Worm (Caenorhabditis elegans) whole organism, young adult: ENCODE results near the gene T24C2.5.
A peak's percentile ranks its signal among the peaks of the same experiment; 100 is the strongest.

Experiments
- B0261.1 ChIP-seq: sonication (generic microtip); optimal IDR thresholded peaks from 2 replicates; lab custom pipeline; 2016; ENCODE audit warnings: mild to moderate bottlenecking, missing genetic modification characterization, moderate library complexity, missing compliant biosample characterization
- B0336.3 ChIP-seq: fragments of 200-800 bp; sonication (Bioruptor generic); IDR thresholded peaks from 2 replicates; pipeline ENCODE4 v1.3.6; 2022; ENCODE audit warnings: missing genetic modification characterization, missing compliant biosample characterization
- D2030.7 ChIP-seq: fragments of 200-800 bp; sonication (Bioruptor generic); IDR thresholded peaks from 2 replicates; pipeline ENCODE4 v1.3.6; 2022; ENCODE audit warnings: missing genetic modification reagents, missing genetic modification characterization, missing compliant biosample characterization
- F22D6.2 ChIP-seq: sonication (generic microtip); optimal IDR thresholded peaks from 2 replicates; lab custom pipeline; 2016; ENCODE audit warnings: mild to moderate bottlenecking, missing genetic modification characterization, missing compliant biosample characterization
- F33H1.4 ChIP-seq: fragments of 200-800 bp; sonication (Bioruptor generic); IDR thresholded peaks from 2 replicates; pipeline ENCODE4 v1.3.6; 2022; ENCODE audit warnings: missing genetic modification reagents, missing genetic modification characterization, missing compliant biosample characterization
- F39B2.1 ChIP-seq: fragments of 200-800 bp; sonication (Bioruptor generic); IDR thresholded peaks from 2 replicates; pipeline ENCODE4 v1.3.6; 2022; ENCODE audit warnings: missing genetic modification reagents, missing genetic modification characterization, missing compliant biosample characterization
- K11D2.4 ChIP-seq: fragments of 200-800 bp; sonication (Bioruptor generic); IDR thresholded peaks from 2 replicates; pipeline ENCODE4 v1.3.6; 2022; ENCODE audit warnings: missing genetic modification reagents, missing genetic modification characterization, missing compliant biosample characterization
- K12H6.12 ChIP-seq: fragments of 200-800 bp; sonication (Bioruptor generic); optimal IDR thresholded peaks from 2 replicates; lab custom pipeline; 2018; ENCODE audit warnings: mild to moderate bottlenecking, missing genetic modification characterization, missing compliant biosample characterization
- Y56A3A.18 ChIP-seq: fragments of 200-800 bp; sonication (Bioruptor generic); IDR thresholded peaks from 2 replicates; pipeline ENCODE4 v1.3.6; 2022; ENCODE audit warnings: missing genetic modification reagents, missing genetic modification characterization, missing compliant biosample characterization
- Y79H2A.3 ChIP-seq: fragments of 200-800 bp; sonication (Bioruptor generic); conservative IDR thresholded peaks from 2 replicates; pipeline ENCODE4 v1.3.6; 2022; ENCODE audit warnings: missing genetic modification reagents, missing genetic modification characterization, missing compliant biosample characterization
- ZK185.1 ChIP-seq: sonication (generic microtip); optimal IDR thresholded peaks from 2 replicates; lab custom pipeline; 2016; ENCODE audit warnings: mild to moderate bottlenecking, missing genetic modification characterization, missing compliant biosample characterization; ENCODE audit not compliant: poor library complexity, severe bottlenecking
- attf-6 ChIP-seq: fragments of 200-800 bp; sonication (Bioruptor generic); IDR thresholded peaks from 2 replicates; pipeline ENCODE4 v1.3.6; 2022; ENCODE audit warnings: missing genetic modification reagents, missing genetic modification characterization, missing compliant biosample characterization
- bed-2 ChIP-seq: fragments of 200-800 bp; sonication (Bioruptor generic); IDR thresholded peaks from 2 replicates; pipeline ENCODE4 v1.3.6; 2022; ENCODE audit warnings: missing genetic modification reagents, missing genetic modification characterization, missing compliant biosample characterization
- ccch-3 ChIP-seq: fragments of 200-800 bp; sonication (Bioruptor generic); optimal IDR thresholded peaks from 2 replicates; lab custom pipeline; 2018; ENCODE audit warnings: mild to moderate bottlenecking, missing genetic modification characterization, missing compliant biosample characterization
- cebp-2 ChIP-seq: fragments of 200-800 bp; sonication (Bioruptor generic); IDR thresholded peaks from 2 replicates; pipeline ENCODE4 v1.3.6; 2022; ENCODE audit warnings: missing genetic modification characterization, missing compliant biosample characterization
- ceh-100 ChIP-seq: fragments of 200-800 bp; sonication (Bioruptor generic); IDR thresholded peaks from 2 replicates; pipeline ENCODE4 v1.3.6; 2022; ENCODE audit warnings: missing genetic modification reagents, missing genetic modification characterization, missing compliant biosample characterization
- ceh-40 ChIP-seq: fragments of 200-800 bp; sonication (Bioruptor generic); IDR thresholded peaks from 2 replicates; pipeline ENCODE4 v1.3.6; 2022; ENCODE audit warnings: missing genetic modification characterization, missing compliant biosample characterization
- ceh-79 ChIP-seq: sonication (generic microtip); optimal IDR thresholded peaks from 2 replicates; lab custom pipeline; 2017; ENCODE audit warnings: mild to moderate bottlenecking, missing genetic modification characterization, missing compliant biosample characterization
- dpff-1 ChIP-seq: sonication (generic microtip); optimal IDR thresholded peaks from 2 replicates; lab custom pipeline; 2017; ENCODE audit warnings: mild to moderate bottlenecking, missing genetic modification characterization, missing compliant biosample characterization
- egl-44 ChIP-seq: fragments of 200-800 bp; sonication (Bioruptor generic); IDR thresholded peaks from 2 replicates; pipeline ENCODE4 v1.3.6; 2022; ENCODE audit warnings: missing genetic modification reagents, missing genetic modification characterization, missing compliant biosample characterization
- fkh-3 ChIP-seq: sonication (generic microtip); optimal IDR thresholded peaks from 2 replicates; lab custom pipeline; 2016; ENCODE audit warnings: mild to moderate bottlenecking, missing genetic modification characterization, missing compliant biosample characterization
- him-1 ChIP-seq: sonication (generic microtip); optimal IDR thresholded peaks from 2 replicates; lab custom pipeline; 2016; ENCODE audit warnings: missing genotype, missing genetic modification reagents, missing genetic modification characterization, missing compliant biosample characterization
- hlh-12 ChIP-seq: sonication (generic microtip); optimal IDR thresholded peaks from 2 replicates; lab custom pipeline; 2016; ENCODE audit warnings: missing genetic modification characterization, missing compliant biosample characterization
- hmg-1.2 ChIP-seq: fragments of 200-800 bp; sonication (Bioruptor generic); IDR thresholded peaks from 2 replicates; pipeline ENCODE4 v1.3.6; 2022; ENCODE audit warnings: missing genetic modification reagents, missing genetic modification characterization, missing compliant biosample characterization
- lag-1 ChIP-seq: fragments of 200-800 bp; sonication (Bioruptor generic); IDR thresholded peaks from 2 replicates; pipeline ENCODE4 v1.3.6; 2022; ENCODE audit warnings: missing genetic modification reagents, missing genetic modification characterization, missing compliant biosample characterization
- let-526 ChIP-seq: fragments of 200-800 bp; sonication (Bioruptor generic); IDR thresholded peaks from 2 replicates; pipeline ENCODE4 v1.3.6; 2022; ENCODE audit warnings: missing genetic modification reagents, missing genetic modification characterization, missing compliant biosample characterization
- lin-26 ChIP-seq: fragments of 200-800 bp; sonication (Bioruptor generic); IDR thresholded peaks from 2 replicates; pipeline ENCODE4 v1.3.6; 2022; ENCODE audit warnings: missing genetic modification reagents, missing genetic modification characterization, missing compliant biosample characterization
- mel-28 ChIP-seq: sonication (generic microtip); optimal IDR thresholded peaks from 2 replicates; lab custom pipeline; 2016; ENCODE audit warnings: borderline replicate concordance, mild to moderate bottlenecking, missing genetic modification characterization, missing compliant biosample characterization
- nfya-2 ChIP-seq: fragments of 200-800 bp; sonication (Bioruptor generic); IDR thresholded peaks from 2 replicates; pipeline ENCODE4 v1.3.6; 2022; ENCODE audit warnings: missing genetic modification reagents, missing genetic modification characterization, missing compliant biosample characterization
- nhr-179 ChIP-seq: sonication (generic microtip); optimal IDR thresholded peaks from 2 replicates; lab custom pipeline; 2016; ENCODE audit warnings: mild to moderate bottlenecking, missing genetic modification characterization, missing compliant biosample characterization
- nhr-27 ChIP-seq: fragments of 200-800 bp; sonication (Bioruptor generic); optimal IDR thresholded peaks from 2 replicates; lab custom pipeline; 2018; ENCODE audit warnings: mild to moderate bottlenecking, missing genetic modification characterization, moderate library complexity, missing compliant biosample characterization
- pha-4 ChIP-seq: fragments of 150-350 bp; sonication (generic microtip); optimal IDR thresholded peaks from 2 replicates; lab custom pipeline; 2014; ENCODE audit warnings: missing biosample characterization, missing genetic modification reagents, missing genetic modification characterization
- sdz-38 ChIP-seq: sonication (generic microtip); optimal IDR thresholded peaks from 2 replicates; lab custom pipeline; 2016; ENCODE audit warnings: missing genotype, missing genetic modification characterization, missing compliant biosample characterization
- snpc-1.1 ChIP-seq: sonication (generic microtip); optimal IDR thresholded peaks from 2 replicates; lab custom pipeline; 2017; ENCODE audit warnings: missing genetic modification characterization, mild to moderate bottlenecking, missing compliant biosample characterization, antibody characterized with exemption, moderate library complexity, missing genotype, missing genetic modification reagents; ENCODE audit not compliant: insufficient read depth
- snpc-1.3 ChIP-seq: sonication (generic microtip); optimal IDR thresholded peaks from 2 replicates; lab custom pipeline; 2017; ENCODE audit warnings: missing genetic modification characterization, mild to moderate bottlenecking, missing compliant biosample characterization, antibody characterized with exemption, moderate library complexity, missing genotype, missing genetic modification reagents; ENCODE audit not compliant: insufficient read depth
- snpc-3.4 ChIP-seq: sonication (generic microtip); optimal IDR thresholded peaks from 2 replicates; lab custom pipeline; 2017; ENCODE audit warnings: missing genetic modification characterization, mild to moderate bottlenecking, missing compliant biosample characterization, antibody characterized with exemption, moderate library complexity, missing genotype, missing genetic modification reagents
- somi-1 ChIP-seq: fragments of 200-800 bp; sonication (Bioruptor generic); optimal IDR thresholded peaks from 2 replicates; lab custom pipeline; 2018; ENCODE audit warnings: mild to moderate bottlenecking, missing genetic modification characterization, missing compliant biosample characterization
- sptf-2 ChIP-seq: fragments of 200-800 bp; sonication (Bioruptor generic); optimal IDR thresholded peaks from 2 replicates; lab custom pipeline; 2018; ENCODE audit warnings: mild to moderate bottlenecking, missing genetic modification characterization, missing compliant biosample characterization
- tbp1 ChIP-seq: fragments of 200-800 bp; sonication (Bioruptor generic); optimal IDR thresholded peaks from 2 replicates; lab custom pipeline; 2018; ENCODE audit warnings: mild to moderate bottlenecking, missing genetic modification characterization, missing compliant biosample characterization
- tbx-9 ChIP-seq: sonication (generic microtip); optimal IDR thresholded peaks from 2 replicates; lab custom pipeline; 2016; ENCODE audit warnings: borderline replicate concordance, missing genetic modification characterization, inconsistent platforms, missing compliant biosample characterization
- tlf-1 ChIP-seq: fragments of 200-800 bp; sonication (Bioruptor generic); optimal IDR thresholded peaks from 2 replicates; lab custom pipeline; 2018; ENCODE audit warnings: mild to moderate bottlenecking, missing genetic modification characterization, missing compliant biosample characterization
- unc-62 ChIP-seq: fragments of 150-350 bp; optimal IDR thresholded peaks from 2 replicates; lab custom pipeline; 2014; ENCODE audit warnings: missing biosample characterization, missing genetic modification reagents, missing genetic modification characterization
- ztf-25 ChIP-seq: fragments of 200-800 bp; sonication (Bioruptor generic); IDR thresholded peaks from 2 replicates; pipeline ENCODE4 v1.3.6; 2022; ENCODE audit warnings: missing genetic modification reagents, missing genetic modification characterization, missing compliant biosample characterization
- ztf-26 ChIP-seq: sonication (generic microtip); optimal IDR thresholded peaks from 2 replicates; lab custom pipeline; 2017; ENCODE audit warnings: missing genetic modification characterization, missing compliant biosample characterization
- ztf-28 ChIP-seq: fragments of 200-800 bp; sonication (Bioruptor generic); IDR thresholded peaks from 2 replicates; pipeline ENCODE4 v1.3.6; 2022; ENCODE audit warnings: missing genetic modification reagents, missing genetic modification characterization, missing compliant biosample characterization
- ztf-6 ChIP-seq: fragments of 200-800 bp; sonication (Bioruptor generic); IDR thresholded peaks from 2 replicates; pipeline ENCODE4 v1.3.6; 2022; ENCODE audit warnings: missing genetic modification reagents, missing genetic modification characterization, missing compliant biosample characterization

T24C2.5 gene

ce11 chrX:14525325-14526305, 8.6 kb upstream of the T24C2.5 start (continued):
- TF ChIP-seq ztf-6 (GFP tag; lab: Robert Waterston, UW) (peak; percentile 91), K11D2.4 (peak; percentile 100), fkh-3 (tag; lab: Kevin White, UChicago) (no peak), nhr-27 (peak; percentile 95), sptf-2 (GFP tag; lab: Kevin White, UChicago) (peak; percentile 68), pha-4 (tag; lab: Kevin White, UChicago) (peak; percentile 40), ceh-40 (GFP tag; lab: Robert Waterston, UW) (no peak), nfya-2 (GFP tag; lab: Robert Waterston, UW) (no peak), nhr-179 (tag; lab: Kevin White, UChicago) (peak; percentile 87), attf-6 (GFP tag; lab: Robert Waterston, UW) (peak; percentile 61; the same call in 1 of the 2 replicates), ztf-25 (GFP tag; lab: Robert Waterston, UW) (no peak), unc-62 (GFP tag; lab: Kevin White, UChicago) (peak; percentile 79), sdz-38 (tag; lab: Kevin White, UChicago) (no peak), ZK185.1 (tag; lab: Kevin White, UChicago) (peak; percentile 98), let-526 (GFP tag; lab: Robert Waterston, UW) (peak; percentile 95), snpc-1.1 (tag; lab: Kevin White, UChicago) (no peak), tbp1 (peak; percentile 79), F33H1.4 (GFP tag; lab: Robert Waterston, UW) (peak; percentile 32), Y56A3A.18 (GFP tag; lab: Robert Waterston, UW) (peak; percentile 100), lin-26 (GFP tag; lab: Robert Waterston, UW) (peak; percentile 85), tbx-9 (tag; lab: Kevin White, UChicago) (no peak), egl-44 (peak; percentile 95), ceh-100 (GFP tag; lab: Robert Waterston, UW) (peak; percentile 71; the same call in 1 of the 2 replicates), ztf-28 (GFP tag; lab: Robert Waterston, UW) (no peak), Y79H2A.3 (GFP tag; lab: Robert Waterston, UW) (no peak), D2030.7 (GFP tag; lab: Robert Waterston, UW) (no peak), dpff-1 (peak; percentile 94), F22D6.2 (peak; percentile 97), mel-28 (tag; lab: Kevin White, UChicago) (peak; percentile 75), cebp-2 (GFP tag; lab: Robert Waterston, UW) (peak; percentile 98), bed-2 (GFP tag; lab: Robert Waterston, UW) (peak; percentile 89), tlf-1 (GFP tag; lab: Kevin White, UChicago) (peak; percentile 99), ztf-26 (tag; lab: Kevin White, UChicago) (peak; percentile 100), B0261.1 (peak; percentile 62), hlh-12 (peak; percentile 33), snpc-3.4 (tag; lab: Kevin White, UChicago) (no peak), ccch-3 (GFP tag; lab: Kevin White, UChicago) (peak; percentile 87), F39B2.1 (GFP tag; lab: Robert Waterston, UW) (0 out of 2 replicates have a peak, but pooled peaks have one; percentile 54), snpc-1.3 (peak; percentile 56), him-1 (tag; lab: Kevin White, UChicago) (no peak), somi-1 (GFP tag; lab: Kevin White, UChicago) (peak; percentile 97), B0336.3 (GFP tag; lab: Robert Waterston, UW) (peak; percentile 100), hmg-1.2 (peak; percentile 87), K12H6.12 (tag; lab: Kevin White, UChicago) (peak; percentile 98), ceh-79 (tag; lab: Kevin White, UChicago) (peak; percentile 97), lag-1 (GFP tag; lab: Robert Waterston, UW) (peak; percentile 92)
